Worm (Caenorhabditis elegans) whole organism, L1 larva: ENCODE results near the gene R03G8.3.

Experiments
- C04F5.9 ChIP-seq: sonication (generic microtip); optimal IDR thresholded peaks from 2 replicates; lab custom pipeline; 2016; ENCODE audit warnings: missing genetic modification characterization, missing compliant biosample characterization
- C34B4.2 ChIP-seq: sonication (generic microtip); optimal IDR thresholded peaks from 2 replicates; lab custom pipeline; 2017; ENCODE audit warnings: mild to moderate bottlenecking, missing genetic modification characterization, missing compliant biosample characterization
- Y116A8C.19 ChIP-seq: sonication (generic microtip); optimal IDR thresholded peaks from 2 replicates; lab custom pipeline; 2016; ENCODE audit warnings: missing compliant biosample characterization, missing genetic modification characterization, borderline replicate concordance
- aha-1 ChIP-seq: fragments of 150-350 bp; optimal IDR thresholded peaks from 2 replicates; lab custom pipeline; 2014; ENCODE audit warnings: missing biosample characterization, missing genetic modification characterization
- alr-1 ChIP-seq: fragments of 200-800 bp; sonication (Bioruptor generic); optimal IDR thresholded peaks from 2 replicates; lab custom pipeline; 2018; ENCODE audit warnings: borderline replicate concordance, mild to moderate bottlenecking, missing genetic modification characterization, missing compliant biosample characterization
- ama-1 ChIP-seq: fragments of 150-350 bp; optimal IDR thresholded peaks from 2 replicates; lab custom pipeline; 2014
- blmp-1 ChIP-seq: fragments of 150-350 bp; optimal IDR thresholded peaks from 2 replicates; lab custom pipeline; 2014; ENCODE audit warnings: missing biosample characterization, missing genetic modification characterization
- ceh-82 ChIP-seq, 3 experiments: fragments of 150-350 bp in 1 of 3; sonication (generic microtip) in 2 of 3; optimal IDR thresholded peaks; 2 replicates each; lab custom pipeline; 2014 to 2017; ENCODE audit warnings: missing biosample characterization in 3 of 3, missing genetic modification characterization in 3 of 3
- ceh-88 ChIP-seq: fragments of 200-800 bp; sonication (Bioruptor generic); IDR thresholded peaks from 2 replicates; pipeline ENCODE4 v1.3.6; 2022; ENCODE audit warnings: missing genetic modification characterization, missing compliant biosample characterization
- ceh-90 ChIP-seq: sonication (generic microtip); optimal IDR thresholded peaks from 2 replicates; lab custom pipeline; 2016; ENCODE audit warnings: missing genetic modification characterization, missing compliant biosample characterization
- dpl-1 ChIP-seq, 3 experiments: fragments of 150-350 bp in 2 of 3; sonication (generic microtip) in 1 of 3; optimal IDR thresholded peaks; 2 replicates each; lab custom pipeline; 2014 to 2017; ENCODE audit warnings: missing biosample characterization in 3 of 3, missing genetic modification characterization in 3 of 3, missing genetic modification reagents in 3 of 3
- dsc-1 ChIP-seq: sonication (generic microtip); optimal IDR thresholded peaks from 2 replicates; lab custom pipeline; 2016; ENCODE audit warnings: mild to moderate bottlenecking, missing genetic modification characterization, missing compliant biosample characterization
- efl-1 ChIP-seq, 4 experiments: fragments of 150-350 bp; optimal IDR thresholded peaks in 3 of 4; peaks in 1 of 4; 1 replicate in 1 of 4; 2 replicates in 3 of 4; lab custom pipeline; 2014; ENCODE audit warnings: missing biosample characterization in 2 of 4, missing genetic modification characterization in 2 of 4, missing genetic modification reagents in 2 of 4
- efl-3 ChIP-seq: fragments of 200-800 bp; sonication (Bioruptor generic); optimal IDR thresholded peaks from 2 replicates; lab custom pipeline; 2018; ENCODE audit warnings: mild to moderate bottlenecking, missing genetic modification characterization, missing compliant biosample characterization
- egl-13 ChIP-seq: sonication (generic microtip); optimal IDR thresholded peaks from 2 replicates; lab custom pipeline; 2016; ENCODE audit warnings: missing genotype, missing genetic modification reagents, missing genetic modification characterization, missing compliant biosample characterization
- elt-3 ChIP-seq, 6 experiments: fragments of 150-350 bp in 1 of 6; sonication (generic microtip); optimal IDR thresholded peaks; 2 replicates each; lab custom pipeline; 2017 to 2018; ENCODE audit warnings: missing biosample characterization in 6 of 6, missing genetic modification characterization in 6 of 6, inconsistent platforms in 1 of 6
- fkh-8 ChIP-seq: sonication (generic microtip); optimal IDR thresholded peaks from 2 replicates; lab custom pipeline; 2016; ENCODE audit warnings: mild to moderate bottlenecking, missing genetic modification characterization, missing compliant biosample characterization
- fos-1 ChIP-seq: fragments of 150-350 bp; optimal IDR thresholded peaks from 2 replicates; lab custom pipeline; 2014; ENCODE audit warnings: missing biosample characterization, missing genetic modification characterization
- grh-1 ChIP-seq: fragments of 200-800 bp; sonication (Bioruptor generic); IDR thresholded peaks from 2 replicates; pipeline ENCODE4 v1.3.6; 2022; ENCODE audit warnings: missing genetic modification reagents, missing genetic modification characterization, missing compliant biosample characterization
- hpl-2 ChIP-seq: fragments of 150-350 bp; optimal IDR thresholded peaks from 2 replicates; lab custom pipeline; 2014; ENCODE audit warnings: missing biosample characterization, missing genetic modification reagents, missing genetic modification characterization
- irx-1 ChIP-seq: sonication (generic microtip); optimal IDR thresholded peaks from 2 replicates; lab custom pipeline; 2016; ENCODE audit warnings: missing genetic modification characterization, missing compliant biosample characterization
- isw-1 ChIP-seq: fragments of 200-800 bp; sonication (Bioruptor generic); IDR thresholded peaks from 2 replicates; pipeline ENCODE4 v1.3.6; 2022; ENCODE audit warnings: missing genetic modification characterization, missing compliant biosample characterization
- jun-1 ChIP-seq: fragments of 150-350 bp; optimal IDR thresholded peaks from 2 replicates; lab custom pipeline; 2014; ENCODE audit warnings: missing biosample characterization, missing genetic modification reagents, missing genetic modification characterization
- lin-13 ChIP-seq: fragments of 150-350 bp; optimal IDR thresholded peaks from 2 replicates; lab custom pipeline; 2014; ENCODE audit warnings: missing biosample characterization, missing genetic modification reagents, missing genetic modification characterization
- lin-14 ChIP-seq: fragments of 200-800 bp; sonication (Bioruptor generic); optimal IDR thresholded peaks from 2 replicates; lab custom pipeline; 2018; ENCODE audit warnings: mild to moderate bottlenecking, missing genetic modification characterization, moderate library complexity, missing compliant biosample characterization
- lin-35 ChIP-seq, 2 experiments: fragments of 150-350 bp; optimal IDR thresholded peaks; 2 replicates each; lab custom pipeline; 2014; ENCODE audit warnings: missing biosample characterization in 2 of 2, missing genetic modification characterization in 2 of 2, missing genetic modification reagents in 2 of 2
- lin-39 ChIP-seq: fragments of 150-350 bp; optimal IDR thresholded peaks from 2 replicates; lab custom pipeline; 2014; ENCODE audit warnings: missing biosample characterization, missing genetic modification reagents, missing genetic modification characterization
- lsy-2 ChIP-seq, 2 experiments: fragments of 150-350 bp; optimal IDR thresholded peaks; 2 replicates each; lab custom pipeline; 2014; ENCODE audit warnings: missing biosample characterization in 2 of 2, missing genetic modification characterization in 2 of 2
- mab-9 ChIP-seq: fragments of 200-800 bp; sonication (Bioruptor generic); IDR thresholded peaks from 2 replicates; pipeline ENCODE4 v1.3.6; 2022; ENCODE audit warnings: missing genetic modification reagents, missing genetic modification characterization, missing compliant biosample characterization
- mdl-1 ChIP-seq, 2 experiments: fragments of 150-350 bp; optimal IDR thresholded peaks; 2 replicates each; lab custom pipeline; 2014 to 2017; ENCODE audit warnings: missing biosample characterization in 2 of 2, missing genetic modification characterization in 2 of 2, inconsistent platforms in 1 of 2
- mef-2 ChIP-seq: fragments of 150-350 bp; optimal IDR thresholded peaks from 2 replicates; lab custom pipeline; 2014; ENCODE audit warnings: missing biosample characterization, missing genetic modification characterization
- nhr-19 ChIP-seq: fragments of 200-800 bp; sonication (Bioruptor generic); conservative IDR thresholded peaks from 2 replicates; pipeline ENCODE4 v1.3.6; 2022; ENCODE audit warnings: missing genetic modification characterization, missing compliant biosample characterization
- nhr-20 ChIP-seq: sonication (generic microtip); optimal IDR thresholded peaks from 2 replicates; lab custom pipeline; 2016; ENCODE audit warnings: mild to moderate bottlenecking, missing genetic modification characterization, missing compliant biosample characterization
- nhr-28 ChIP-seq: fragments of 150-350 bp; optimal IDR thresholded peaks from 2 replicates; lab custom pipeline; 2014; ENCODE audit warnings: missing biosample characterization, missing genetic modification characterization
- nhr-71 ChIP-seq: sonication (generic microtip); optimal IDR thresholded peaks from 2 replicates; lab custom pipeline; 2016; ENCODE audit warnings: mild to moderate bottlenecking, missing genetic modification characterization, moderate library complexity, missing compliant biosample characterization
- nhr-76 ChIP-seq: sonication (generic microtip); optimal IDR thresholded peaks from 2 replicates; lab custom pipeline; 2017; ENCODE audit warnings: missing biosample characterization, missing genetic modification characterization
- nhr-85 ChIP-seq: sonication (generic microtip); peaks from one replicate; lab custom pipeline; 2016; ENCODE audit warnings: missing genetic modification characterization, inconsistent platforms, missing compliant biosample characterization
- nhr-90 ChIP-seq: sonication (generic microtip); optimal IDR thresholded peaks from 2 replicates; lab custom pipeline; 2016; ENCODE audit warnings: mild to moderate bottlenecking, missing genetic modification characterization, missing compliant biosample characterization; ENCODE audit not compliant: poor library complexity
- pqm-1 ChIP-seq: sonication (generic microtip); optimal IDR thresholded peaks from 3 replicates; lab custom pipeline; 2017; ENCODE audit warnings: missing biosample characterization, missing genetic modification characterization
- rnt-1 ChIP-seq: sonication (generic microtip); optimal IDR thresholded peaks from 2 replicates; lab custom pipeline; 2016; ENCODE audit warnings: mild to moderate bottlenecking, missing genetic modification characterization, moderate library complexity, missing compliant biosample characterization
- skn-1 ChIP-seq: fragments of 150-350 bp; optimal IDR thresholded peaks from 2 replicates; lab custom pipeline; 2014; ENCODE audit warnings: missing biosample characterization, missing genetic modification characterization
- snpc-4 ChIP-seq: fragments of 150-350 bp; optimal IDR thresholded peaks from 2 replicates; lab custom pipeline; 2014; ENCODE audit warnings: missing biosample characterization, missing genetic modification characterization
- snu-23 ChIP-seq: sonication (generic microtip); optimal IDR thresholded peaks from 2 replicates; lab custom pipeline; 2016; ENCODE audit warnings: missing genetic modification characterization, missing compliant biosample characterization
- sup-37 ChIP-seq: fragments of 200-800 bp; sonication (Bioruptor generic); optimal IDR thresholded peaks from 2 replicates; lab custom pipeline; 2018; ENCODE audit warnings: mild to moderate bottlenecking, missing genetic modification characterization, missing compliant biosample characterization
- swsn-7 ChIP-seq: sonication (generic microtip); optimal IDR thresholded peaks from 2 replicates; lab custom pipeline; 2016; ENCODE audit warnings: missing genetic modification characterization, missing compliant biosample characterization
- unc-130 ChIP-seq: fragments of 150-350 bp; optimal IDR thresholded peaks from 2 replicates; lab custom pipeline; 2017; ENCODE audit warnings: missing biosample characterization, missing genetic modification characterization, inconsistent platforms
- unc-62 ChIP-seq: fragments of 150-350 bp; optimal IDR thresholded peaks from 2 replicates; lab custom pipeline; 2014; ENCODE audit warnings: missing biosample characterization, missing genetic modification reagents, missing genetic modification characterization
- unc-98 ChIP-seq: fragments of 200-800 bp; sonication (Bioruptor generic); IDR thresholded peaks from 2 replicates; pipeline ENCODE4 v1.3.6; 2022; ENCODE audit warnings: missing genetic modification characterization, missing compliant biosample characterization
- vab-15 ChIP-seq: sonication (generic microtip); optimal IDR thresholded peaks from 2 replicates; lab custom pipeline; 2017; ENCODE audit warnings: missing genotype, mild to moderate bottlenecking, missing genetic modification characterization, missing compliant biosample characterization
- zip-4 ChIP-seq: fragments of 200-800 bp; sonication (Bioruptor generic); optimal IDR thresholded peaks from 2 replicates; lab custom pipeline; 2018; ENCODE audit warnings: mild to moderate bottlenecking, missing genetic modification characterization, moderate library complexity, missing compliant biosample characterization
- ztf-4 ChIP-seq: fragments of 150-350 bp; optimal IDR thresholded peaks from 2 replicates; lab custom pipeline; 2014; ENCODE audit warnings: missing biosample characterization, missing genetic modification characterization

R03G8.3 gene

DNA sequence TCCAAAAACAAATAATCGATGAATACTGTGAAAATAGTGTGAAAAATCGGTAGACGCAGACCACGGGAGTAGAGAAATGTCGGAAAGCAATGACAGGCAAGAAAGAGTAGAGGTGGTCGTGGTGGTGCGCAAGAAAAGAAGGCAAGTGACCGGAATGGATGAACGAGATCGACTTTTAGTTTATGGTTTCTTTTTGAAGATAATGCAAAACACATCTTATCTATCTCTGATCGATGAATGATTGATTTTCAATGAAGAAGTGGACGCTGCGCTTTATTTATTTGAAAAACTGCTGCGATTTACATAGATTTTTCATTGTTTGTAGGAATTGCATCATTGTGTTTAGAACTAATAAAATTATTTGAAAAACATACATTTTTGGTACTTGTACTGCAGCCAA is 29.1 kb downstream of the R03G8.3 start:
- TF ChIP-seq nhr-71 (tag; lab: Kevin White, UChicago) (peak; percentile 56), nhr-28 (tag; lab: Kevin White, UChicago) (no peak), dsc-1 (no peak), irx-1 (tag; lab: Kevin White, UChicago) (no peak), nhr-90 (tag; lab: Kevin White, UChicago) (peak; percentile 15), lin-39 (tag; lab: Kevin White, UChicago) (no peak), alr-1 (tag; lab: Kevin White, UChicago) (no peak), hpl-2 (GFP tag; lab: Kevin White, UChicago) (no peak), grh-1 (peak; percentile 20; the same call in 1 of the 2 replicates), mab-9 (no peak), ceh-88 (GFP tag; lab: Robert Waterston, UW) (no peak), lsy-2 (tag; optimal IDR thresholded peaks at IDR 0.05; lab: Kevin White, UChicago) (peak in 1 of 2 experiments; percentile 23), unc-62 (GFP tag; lab: Kevin White, UChicago) (no peak), rnt-1 (tag; lab: Kevin White, UChicago) (peak; percentile 20), vab-15 (no peak), fkh-8 (tag; lab: Kevin White, UChicago) (no peak), C04F5.9 (tag; lab: Kevin White, UChicago) (no peak), jun-1 (no peak), blmp-1 (peak; percentile 42), lin-35 (GFP tag; optimal IDR thresholded peaks at IDR 0.05; lab: Kevin White, UChicago) (peak in 1 of 2 experiments; percentile 2), efl-1 (optimal IDR thresholded peaks at IDR 0.05; lab: Kevin White, UChicago) (no peak), efl-1 (GFP tag; optimal IDR thresholded peaks at IDR 0.05 in 1 of 2; lab: Kevin White, UChicago) (peak in 1 of 2 experiments; percentile 35), efl-3 (no peak), ceh-90 (no peak), mdl-1 (tag; optimal IDR thresholded peaks at IDR 0.05; lab: Kevin White, UChicago) (no peak), ama-1 (lab: Kevin White, UChicago) (no peak), lin-14 (GFP tag; lab: Kevin White, UChicago) (peak; percentile 55), sup-37 (GFP tag; lab: Kevin White, UChicago) (no peak), nhr-85 (tag; lab: Kevin White, UChicago) (peak; percentile 95), lin-13 (no peak), nhr-20 (peak; percentile 56), snu-23 (peak; percentile 51), unc-130 (tag; lab: Kevin White, UChicago) (no peak), skn-1 (no peak), mef-2 (tag; lab: Kevin White, UChicago) (no peak), egl-13 (tag; lab: Kevin White, UChicago) (no peak), Y116A8C.19 (tag; lab: Kevin White, UChicago) (no peak), elt-3 (tag; optimal IDR thresholded peaks at IDR 0.05; lab: Kevin White, UChicago) (peak in 1 of 6 experiments; percentile 21)

- TF ChIP-seq isw-1 (GFP tag; lab: Robert Waterston, UW) (peak; percentile 17; the same call in 1 of the 2 replicates), ceh-82 (tag; optimal IDR thresholded peaks at IDR 0.05; lab: Kevin White, UChicago) (peak; percentile 16 to 62 (median 32)), nhr-19 (peak; percentile 85), skn-1 (peak; percentile 64), ztf-4 (tag; lab: Kevin White, UChicago) (no peak), unc-98 (GFP tag; lab: Robert Waterston, UW) (no peak), C34B4.2 (no peak), lin-13 (peak; percentile 64), hpl-2 (GFP tag; lab: Kevin White, UChicago) (no peak), nhr-76 (tag; lab: Kevin White, UChicago) (no peak), blmp-1 (peak; percentile 22), aha-1 (no peak), jun-1 (peak; percentile 64), mef-2 (tag; lab: Kevin White, UChicago) (no peak), nhr-20 (peak; percentile 83), snpc-4 (peak; percentile 14), swsn-7 (peak; percentile 82), dpl-1 (GFP tag; optimal IDR thresholded peaks at IDR 0.05; lab: Kevin White, UChicago) (peak in 1 of 3 experiments; percentile 28), pqm-1 (tag; lab: Kevin White, UChicago) (no peak), fos-1 (tag; lab: Kevin White, UChicago) (no peak), ceh-88 (GFP tag; lab: Robert Waterston, UW) (peak; percentile 60), vab-15 (peak; percentile 10), lsy-2 (tag; optimal IDR thresholded peaks at IDR 0.05; lab: Kevin White, UChicago) (peak; percentile 25 to 52), zip-4 (peak; percentile 47), elt-3 (tag; optimal IDR thresholded peaks at IDR 0.05; lab: Kevin White, UChicago) (peak in 1 of 6 experiments; percentile 61)
These were observed 30.3 kb downstream of the R03G8.3 start for ce11 chrX:13121104-13121503.
